Worm (Caenorhabditis elegans) whole organism, L4 larva: Measurements from ENCODE around the gene C25E10.11.

Source experiments
- F26F4.8 ChIP-seq: fragments of 200-800 bp; sonication (Bioruptor generic); conservative IDR thresholded peaks from 2 replicates; pipeline ENCODE4 v1.3.6; 2022; ENCODE audit warnings: missing genetic modification characterization, missing compliant biosample characterization
- F37D6.2 ChIP-seq: sonication (generic microtip); optimal IDR thresholded peaks from 2 replicates; lab custom pipeline; 2016; ENCODE audit warnings: mild to moderate bottlenecking, missing genetic modification characterization, missing compliant biosample characterization
- R02D3.7 ChIP-seq: fragments of 150-350 bp; sonication (generic microtip); optimal IDR thresholded peaks from 3 replicates; lab custom pipeline; 2014; ENCODE audit warnings: missing biosample characterization, missing genetic modification characterization
- T26A8.4 ChIP-seq: fragments of 200-800 bp; sonication (Bioruptor generic); IDR thresholded peaks from 2 replicates; pipeline ENCODE4 v1.3.6; 2022; ENCODE audit warnings: missing genetic modification characterization, missing compliant biosample characterization
- Y5F2A.4 ChIP-seq: fragments of 200-800 bp; sonication (Bioruptor generic); optimal IDR thresholded peaks from 2 replicates; lab custom pipeline; 2018; ENCODE audit warnings: mild to moderate bottlenecking, missing genetic modification characterization, missing compliant biosample characterization
- ZK337.2 ChIP-seq: fragments of 200-800 bp; sonication (Bioruptor generic); IDR thresholded peaks from 2 replicates; pipeline ENCODE4 v1.3.6; 2022; ENCODE audit warnings: missing genetic modification reagents, missing genetic modification characterization, missing compliant biosample characterization
- aly-2 ChIP-seq: sonication (generic microtip); optimal IDR thresholded peaks from 2 replicates; lab custom pipeline; 2018; ENCODE audit warnings: missing biosample characterization, missing genetic modification characterization
- ama-1 ChIP-seq: fragments of 150-350 bp; optimal IDR thresholded peaks from 2 replicates; lab custom pipeline; 2014; ENCODE audit warnings: inconsistent platforms, mixed read lengths
- ceh-82 ChIP-seq: sonication (generic microtip); optimal IDR thresholded peaks from 2 replicates; lab custom pipeline; 2017; ENCODE audit warnings: missing biosample characterization, missing genetic modification characterization
- ces-1 ChIP-seq: fragments of 150-350 bp; sonication (generic microtip); optimal IDR thresholded peaks from 4 replicates; lab custom pipeline; 2014; ENCODE audit warnings: missing biosample characterization, missing genetic modification reagents, missing genetic modification characterization
- daf-12 ChIP-seq: fragments of 150-350 bp; optimal IDR thresholded peaks from 2 replicates; lab custom pipeline; 2014; ENCODE audit warnings: missing biosample characterization, missing genetic modification reagents, missing genetic modification characterization
- daf-16 ChIP-seq, 3 experiments: sonication (generic microtip); optimal IDR thresholded peaks; 2 replicates each; lab custom pipeline; 2016 to 2017; ENCODE audit warnings: missing genetic modification characterization in 3 of 3, missing genetic modification reagents in 3 of 3, mild to moderate bottlenecking in 2 of 3, missing compliant biosample characterization in 2 of 3, missing biosample characterization in 1 of 3, moderate library complexity in 1 of 3
- daf-19 ChIP-seq: fragments of 200-800 bp; sonication (Bioruptor generic); conservative IDR thresholded peaks from 2 replicates; pipeline ENCODE4 v1.3.6; 2022; ENCODE audit warnings: missing genetic modification characterization, missing compliant biosample characterization
- dmd-9 ChIP-seq: fragments of 200-800 bp; sonication (Bioruptor generic); IDR thresholded peaks from 2 replicates; pipeline ENCODE4 v1.3.6; 2022; ENCODE audit warnings: missing genetic modification reagents, missing genetic modification characterization, missing compliant biosample characterization
- dpl-1 ChIP-seq: fragments of 150-350 bp; optimal IDR thresholded peaks from 2 replicates; lab custom pipeline; 2014; ENCODE audit warnings: missing biosample characterization, missing genetic modification reagents, missing genetic modification characterization
- fkh-10 ChIP-seq: fragments of 150-350 bp; optimal IDR thresholded peaks from 2 replicates; lab custom pipeline; 2014; ENCODE audit warnings: missing biosample characterization, missing genetic modification reagents, missing genetic modification characterization
- hlh-11 ChIP-seq: fragments of 200-800 bp; sonication (Bioruptor generic); optimal IDR thresholded peaks from 2 replicates; lab custom pipeline; 2018; ENCODE audit warnings: mild to moderate bottlenecking, missing genetic modification characterization, missing compliant biosample characterization
- hmg-1.1 ChIP-seq: fragments of 200-800 bp; sonication (Bioruptor generic); IDR thresholded peaks from 2 replicates; pipeline ENCODE4 v1.3.6; 2022; ENCODE audit warnings: missing genetic modification reagents, missing genetic modification characterization, missing compliant biosample characterization
- jun-1 ChIP-seq: fragments of 150-350 bp; optimal IDR thresholded peaks from 2 replicates; lab custom pipeline; 2014; ENCODE audit warnings: missing biosample characterization, missing genetic modification reagents, missing genetic modification characterization
- lin-13 ChIP-seq: fragments of 150-350 bp; optimal IDR thresholded peaks from 2 replicates; lab custom pipeline; 2014; ENCODE audit warnings: missing biosample characterization, missing genetic modification reagents, missing genetic modification characterization
- lin-39 ChIP-seq: fragments of 150-350 bp; optimal IDR thresholded peaks from 2 replicates; lab custom pipeline; 2014; ENCODE audit warnings: missing biosample characterization, missing genetic modification reagents, missing genetic modification characterization
- madf-5 ChIP-seq, 2 experiments: fragments of 200-800 bp; sonication (Bioruptor generic); IDR thresholded peaks; 2 replicates each; pipeline ENCODE4 v1.3.6; 2022; ENCODE audit warnings: missing compliant biosample characterization in 2 of 2, missing genetic modification characterization in 2 of 2
- mes-2 ChIP-seq: sonication (generic microtip); optimal IDR thresholded peaks from 2 replicates; lab custom pipeline; 2016; ENCODE audit warnings: missing genotype, mild to moderate bottlenecking, missing genetic modification characterization, missing compliant biosample characterization; ENCODE audit not compliant: poor library complexity, severe bottlenecking
- nhr-102 ChIP-seq: sonication (generic microtip); optimal IDR thresholded peaks from 2 replicates; lab custom pipeline; 2016; ENCODE audit warnings: mild to moderate bottlenecking, missing genetic modification characterization, moderate library complexity, missing compliant biosample characterization
- nhr-11 ChIP-seq: fragments of 150-350 bp; optimal IDR thresholded peaks from 2 replicates; lab custom pipeline; 2014; ENCODE audit warnings: missing biosample characterization, missing genetic modification characterization
- nhr-28 ChIP-seq: fragments of 150-350 bp; optimal IDR thresholded peaks from 2 replicates; lab custom pipeline; 2014; ENCODE audit warnings: missing biosample characterization, missing genetic modification characterization
- nhr-41 ChIP-seq: fragments of 200-800 bp; sonication (Bioruptor generic); IDR thresholded peaks from 2 replicates; pipeline ENCODE4 v1.3.6; 2022; ENCODE audit warnings: missing genetic modification reagents, missing genetic modification characterization, missing compliant biosample characterization
- nhr-76 ChIP-seq: fragments of 150-350 bp; optimal IDR thresholded peaks from 2 replicates; lab custom pipeline; 2014; ENCODE audit warnings: missing biosample characterization, missing genetic modification characterization
- pha-4 ChIP-seq, 2 experiments: fragments of 150-350 bp in 1 of 2; fragments of 200-800 bp in 1 of 2; sonication (Bioruptor generic) in 1 of 2; IDR thresholded peaks in 1 of 2; optimal IDR thresholded peaks in 1 of 2; 2 replicates each; pipeline versions ENCODE4 v1.3.6 to Lab custom; 2014 to 2022; ENCODE audit warnings: missing genetic modification characterization in 2 of 2, missing genetic modification reagents in 2 of 2, missing biosample characterization in 1 of 2, missing compliant biosample characterization in 1 of 2
- php-3 ChIP-seq: fragments of 200-800 bp; sonication (Bioruptor generic); IDR thresholded peaks from 2 replicates; pipeline ENCODE4 v1.3.6; 2022; ENCODE audit warnings: missing genetic modification reagents, missing genetic modification characterization, missing compliant biosample characterization
- skn-1 ChIP-seq: fragments of 150-350 bp; optimal IDR thresholded peaks from 2 replicates; lab custom pipeline; 2014; ENCODE audit warnings: missing biosample characterization, missing genetic modification characterization
- snpc-1.2 ChIP-seq: fragments of 200-800 bp; sonication (Bioruptor generic); IDR thresholded peaks from 2 replicates; pipeline ENCODE4 v1.3.6; 2022; ENCODE audit warnings: missing genetic modification reagents, missing genetic modification characterization, missing compliant biosample characterization
- spr-3 ChIP-seq: fragments of 200-800 bp; sonication (Bioruptor generic); optimal IDR thresholded peaks from 2 replicates; lab custom pipeline; 2018; ENCODE audit warnings: mild to moderate bottlenecking, missing genetic modification characterization, missing compliant biosample characterization
- tag-97 ChIP-seq: fragments of 200-800 bp; sonication (Bioruptor generic); IDR thresholded peaks from 2 replicates; pipeline ENCODE4 v1.3.6; 2022; ENCODE audit warnings: missing genetic modification characterization, missing compliant biosample characterization
- unc-39 ChIP-seq: sonication (generic microtip); optimal IDR thresholded peaks from 2 replicates; lab custom pipeline; 2017; ENCODE audit warnings: missing biosample characterization, missing genetic modification characterization
- zip-11 ChIP-seq: fragments of 200-800 bp; sonication (Bioruptor generic); IDR thresholded peaks from 2 replicates; pipeline ENCODE4 v1.3.6; 2022; ENCODE audit warnings: missing genetic modification characterization, missing compliant biosample characterization
- zip-2 ChIP-seq: fragments of 150-350 bp; optimal IDR thresholded peaks from 2 replicates; lab custom pipeline; 2014; ENCODE audit warnings: missing biosample characterization, missing genetic modification characterization

C25E10.11 gene

ce11 chrV:9058627-9059026 is at the start of gene C25E10.11:
Gene C25E10.11 (minus strand): TSS chrV:9058727.
- no peak for TF ChIP-seq hlh-11 (tag; lab: Kevin White, UChicago)
- no peak for TF ChIP-seq tag-97 (GFP tag; lab: Robert Waterston, UW)
- no peak for TF ChIP-seq daf-16 (GFP tag; optimal IDR thresholded peaks at IDR 0.05; lab: Kevin White, UChicago)
- TF ChIP-seq daf-16 (tag; optimal IDR thresholded peaks at IDR 0.05; lab: Kevin White, UChicago): no peak
- TF ChIP-seq dmd-9 (GFP tag; lab: Robert Waterston, UW): no peak
- no peak for TF ChIP-seq nhr-28 (tag; lab: Kevin White, UChicago)
- TF ChIP-seq zip-2 (tag; lab: Kevin White, UChicago): no peak
- TF ChIP-seq mes-2 (tag; lab: Kevin White, UChicago): no peak
- TF ChIP-seq R02D3.7 (tag; lab: Kevin White, UChicago): no peak
- TF ChIP-seq nhr-11 (tag; lab: Kevin White, UChicago): no peak
- no peak for TF ChIP-seq pha-4 (GFP tag; IDR thresholded peaks at IDR 0.05; lab: Robert Waterston, UW)
- TF ChIP-seq pha-4 (tag; optimal IDR thresholded peaks at IDR 0.05; lab: Kevin White, UChicago): no peak
- no peak for TF ChIP-seq daf-12 (tag; lab: Kevin White, UChicago)
- no peak for TF ChIP-seq Y5F2A.4
- no peak for TF ChIP-seq F37D6.2 (tag; lab: Kevin White, UChicago)
- TF ChIP-seq ama-1 (lab: Kevin White, UChicago): no peak
- TF ChIP-seq unc-39 (tag; lab: Kevin White, UChicago): no peak
- no peak for TF ChIP-seq php-3 (GFP tag; lab: Robert Waterston, UW)
- TF ChIP-seq lin-39 (tag; lab: Kevin White, UChicago): no peak
- TF ChIP-seq nhr-102: no peak
- TF ChIP-seq dpl-1 (GFP tag; lab: Kevin White, UChicago): no peak
- no peak for TF ChIP-seq snpc-1.2
- TF ChIP-seq, all 104 proteins: peak for 0

- TF ChIP-seq ces-1: no peak
- no peak for TF ChIP-seq jun-1 (tag; lab: Kevin White, UChicago)
- no peak for TF ChIP-seq zip-2 (tag; lab: Kevin White, UChicago)
- TF ChIP-seq ZK337.2 (GFP tag; lab: Robert Waterston, UW): no peak
- no peak for TF ChIP-seq hmg-1.1
- no peak for TF ChIP-seq lin-13 (GFP tag; lab: Kevin White, UChicago)
- TF ChIP-seq, all 104 proteins: peak for 0
These were observed 49.7 kb upstream of the C25E10.11 start, which contains the start of gene F21C10.18 for ce11 chrV:9108219-9108618. Gene F21C10.18 (plus strand): TSS chrV:9108519.

- TF ChIP-seq T26A8.4 (GFP tag; lab: Robert Waterston, UW) (no peak), nhr-41 (no peak), F26F4.8 (GFP tag; lab: Robert Waterston, UW) (no peak), ceh-82 (no peak), daf-19 (GFP tag; lab: Robert Waterston, UW) (no peak), aly-2 (tag; lab: Kevin White, UChicago) (no peak), nhr-76 (tag; lab: Kevin White, UChicago) (no peak), fkh-10 (GFP tag; lab: Kevin White, UChicago) (no peak), skn-1 (tag; lab: Kevin White, UChicago) (no peak), hlh-11 (tag; lab: Kevin White, UChicago) (no peak), madf-5 (GFP tag; IDR thresholded peaks at IDR 0.05; lab: Robert Waterston, UW) (no peak), zip-11 (GFP tag; lab: Robert Waterston, UW) (no peak), spr-3 (GFP tag; lab: Kevin White, UChicago) (no peak)
These were observed 42.5 kb upstream of the C25E10.11 start, which contains the start of gene frpr-6 for ce11 chrV:9101062-9101461. Gene frpr-6 (minus strand): TSS chrV:9101162.
